Worm (Caenorhabditis elegans) whole organism, L4/young adult: ENCODE data around the gene C38H2.2.

Experiments used
- W03F9.2 ChIP-seq: fragments of 150-350 bp; optimal IDR thresholded peaks from 2 replicates; lab custom pipeline; 2014; ENCODE audit warnings: missing biosample characterization, missing genetic modification characterization
- dao-5 ChIP-seq: sonication (generic microtip); optimal IDR thresholded peaks from 2 replicates; lab custom pipeline; 2016; ENCODE audit warnings: missing genotype, missing genetic modification characterization, moderate library complexity, missing compliant biosample characterization
- him-1 ChIP-seq: sonication (generic microtip); optimal IDR thresholded peaks from 2 replicates; lab custom pipeline; 2016; ENCODE audit warnings: missing genotype, missing genetic modification reagents, missing genetic modification characterization, missing compliant biosample characterization

DNA sequence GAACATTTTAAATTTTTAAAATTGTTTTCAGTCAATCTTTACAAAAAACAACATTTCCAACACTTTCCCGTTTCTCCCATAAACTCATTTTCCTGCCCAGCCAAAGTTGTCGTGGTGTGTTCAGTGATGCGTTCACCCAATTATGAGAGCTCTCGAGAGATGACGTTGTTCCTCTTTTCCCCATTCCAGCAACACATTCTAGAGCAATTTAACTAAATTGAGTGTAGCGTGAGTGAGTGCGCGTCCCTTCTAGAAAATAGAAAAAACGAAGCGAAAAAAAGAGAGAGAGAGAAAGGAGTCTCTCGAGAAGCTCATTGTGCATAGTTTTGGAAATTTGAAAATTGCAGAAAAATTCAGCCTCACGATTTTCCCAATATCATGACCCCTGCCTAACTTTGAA lies 22.8 kb upstream of the C38H2.2 start:
- TF ChIP-seq W03F9.2 (tag; lab: Kevin White, UChicago) (no peak), him-1 (tag; lab: Kevin White, UChicago) (no peak), dao-5 (tag; lab: Kevin White, UChicago) (no peak)
